Worm (Caenorhabditis elegans) whole organism, L2 larva: Measurements from ENCODE around the gene idpa-2.
A peak's percentile ranks its signal among the peaks of the same experiment; 100 is the strongest.

Source experiments
- C34F6.9 ChIP-seq: fragments of 150-350 bp; optimal IDR thresholded peaks from 2 replicates; lab custom pipeline; 2014; ENCODE audit warnings: missing biosample characterization, missing genetic modification characterization
- F13H6.1 ChIP-seq: sonication (generic microtip); optimal IDR thresholded peaks from 2 replicates; lab custom pipeline; 2016; ENCODE audit warnings: missing genetic modification characterization, missing compliant biosample characterization
- R02D3.7 ChIP-seq: fragments of 150-350 bp; optimal IDR thresholded peaks from 2 replicates; lab custom pipeline; 2014; ENCODE audit warnings: missing biosample characterization, missing genetic modification characterization
- Y55F3AM.14 ChIP-seq: fragments of 200-800 bp; sonication (Bioruptor generic); optimal IDR thresholded peaks from 2 replicates; lab custom pipeline; 2018; ENCODE audit warnings: mild to moderate bottlenecking, missing genetic modification characterization, missing compliant biosample characterization
- ZK546.5 ChIP-seq: sonication (generic microtip); optimal IDR thresholded peaks from 2 replicates; lab custom pipeline; 2017; ENCODE audit warnings: missing biosample characterization, missing genetic modification characterization
- alr-1 ChIP-seq: fragments of 150-350 bp; optimal IDR thresholded peaks from 2 replicates; lab custom pipeline; 2014; ENCODE audit warnings: missing biosample characterization, missing genetic modification characterization
- aly-2 ChIP-seq: fragments of 150-350 bp; optimal IDR thresholded peaks from 2 replicates; lab custom pipeline; 2014; ENCODE audit warnings: missing biosample characterization, missing genetic modification characterization
- ama-1 ChIP-seq: fragments of 150-350 bp; optimal IDR thresholded peaks from 2 replicates; lab custom pipeline; 2018; ENCODE audit warnings: inconsistent platforms
- blmp-1 ChIP-seq: sonication (generic microtip); optimal IDR thresholded peaks from 2 replicates; lab custom pipeline; 2017; ENCODE audit warnings: missing genetic modification characterization, mild to moderate bottlenecking, missing compliant biosample characterization, antibody characterized with exemption, moderate library complexity; ENCODE audit not compliant: insufficient read depth
- ceh-16 ChIP-seq: fragments of 150-350 bp; optimal IDR thresholded peaks from 2 replicates; lab custom pipeline; 2014; ENCODE audit warnings: missing biosample characterization, missing genetic modification characterization
- ceh-82 ChIP-seq: fragments of 150-350 bp; optimal IDR thresholded peaks from 2 replicates; lab custom pipeline; 2014; ENCODE audit warnings: missing biosample characterization, missing genetic modification characterization
- crh-2 ChIP-seq: sonication (generic microtip); optimal IDR thresholded peaks from 2 replicates; lab custom pipeline; 2017; ENCODE audit warnings: missing biosample characterization, missing genetic modification characterization
- dmd-4 ChIP-seq: sonication (generic microtip); optimal IDR thresholded peaks from 2 replicates; lab custom pipeline; 2017; ENCODE audit warnings: missing biosample characterization, missing genetic modification characterization
- egl-27 ChIP-seq: sonication (generic microtip); optimal IDR thresholded peaks from 3 replicates; lab custom pipeline; 2017; ENCODE audit warnings: missing biosample characterization, missing genetic modification reagents, missing genetic modification characterization
- elt-1 ChIP-seq: fragments of 150-350 bp; optimal IDR thresholded peaks from 2 replicates; lab custom pipeline; 2014; ENCODE audit warnings: missing biosample characterization, missing genetic modification characterization
- elt-3 ChIP-seq: sonication (generic microtip); optimal IDR thresholded peaks from 2 replicates; lab custom pipeline; 2017; ENCODE audit warnings: missing biosample characterization, missing genetic modification characterization
- fos-1 ChIP-seq: fragments of 150-350 bp; optimal IDR thresholded peaks from 2 replicates; lab custom pipeline; 2014; ENCODE audit warnings: missing biosample characterization, missing genetic modification characterization
- gmeb-1 ChIP-seq: fragments of 150-350 bp; optimal IDR thresholded peaks from 2 replicates; lab custom pipeline; 2014; ENCODE audit warnings: missing biosample characterization, missing genetic modification characterization
- lin-11 ChIP-seq: fragments of 150-350 bp; sonication (generic microtip); optimal IDR thresholded peaks from 2 replicates; lab custom pipeline; 2014; ENCODE audit warnings: missing biosample characterization, missing genetic modification characterization, inconsistent platforms, mixed read lengths
- lin-13 ChIP-seq: fragments of 150-350 bp; optimal IDR thresholded peaks from 2 replicates; lab custom pipeline; 2014; ENCODE audit warnings: missing biosample characterization, missing genetic modification reagents, missing genetic modification characterization
- lsy-2 ChIP-seq, 2 experiments: fragments of 150-350 bp in 1 of 2; sonication (generic microtip) in 1 of 2; optimal IDR thresholded peaks; 2 replicates each; lab custom pipeline; 2014 to 2017; ENCODE audit warnings: missing biosample characterization in 2 of 2, missing genetic modification characterization in 2 of 2
- mab-5 ChIP-seq: fragments of 150-350 bp; optimal IDR thresholded peaks from 2 replicates; lab custom pipeline; 2014; ENCODE audit warnings: missing biosample characterization, missing genetic modification characterization
- mbf-1 ChIP-seq: sonication (generic microtip); optimal IDR thresholded peaks from 2 replicates; lab custom pipeline; 2017; ENCODE audit warnings: missing biosample characterization, missing genetic modification characterization
- mdl-1 ChIP-seq, 2 experiments: fragments of 150-350 bp in 1 of 2; sonication (generic microtip) in 1 of 2; optimal IDR thresholded peaks; 2 replicates each; lab custom pipeline; 2017; ENCODE audit warnings: missing biosample characterization in 2 of 2, missing genetic modification characterization in 2 of 2
- nhr-11 ChIP-seq: fragments of 150-350 bp; optimal IDR thresholded peaks from 2 replicates; lab custom pipeline; 2014; ENCODE audit warnings: missing biosample characterization, missing genetic modification characterization
- nhr-12 ChIP-seq: fragments of 150-350 bp; optimal IDR thresholded peaks from 2 replicates; lab custom pipeline; 2014; ENCODE audit warnings: missing biosample characterization, missing genetic modification characterization
- nhr-129 ChIP-seq: fragments of 150-350 bp; optimal IDR thresholded peaks from 2 replicates; lab custom pipeline; 2014; ENCODE audit warnings: missing biosample characterization, missing genetic modification characterization
- nhr-21 ChIP-seq: fragments of 150-350 bp; optimal IDR thresholded peaks from 2 replicates; lab custom pipeline; 2014; ENCODE audit warnings: missing biosample characterization, missing genetic modification characterization
- nhr-23 ChIP-seq: fragments of 150-350 bp; optimal IDR thresholded peaks from 2 replicates; lab custom pipeline; 2014; ENCODE audit warnings: missing biosample characterization, missing genetic modification reagents, missing genetic modification characterization
- nhr-237 ChIP-seq: fragments of 150-350 bp; optimal IDR thresholded peaks from 2 replicates; lab custom pipeline; 2014; ENCODE audit warnings: missing biosample characterization, missing genetic modification characterization
- nhr-25 ChIP-seq: fragments of 150-350 bp; sonication (generic microtip); optimal IDR thresholded peaks from 3 replicates; lab custom pipeline; 2014; ENCODE audit warnings: missing biosample characterization, missing genetic modification characterization
- nhr-6 ChIP-seq: fragments of 150-350 bp; optimal IDR thresholded peaks from 2 replicates; lab custom pipeline; 2014; ENCODE audit warnings: missing biosample characterization, missing genetic modification characterization
- nhr-77 ChIP-seq: fragments of 150-350 bp; optimal IDR thresholded peaks from 2 replicates; lab custom pipeline; 2014; ENCODE audit warnings: missing biosample characterization, missing genetic modification characterization
- peb-1 ChIP-seq: fragments of 150-350 bp; optimal IDR thresholded peaks from 2 replicates; lab custom pipeline; 2014; ENCODE audit warnings: missing biosample characterization, missing genetic modification characterization
- sem-4 ChIP-seq: fragments of 150-350 bp; optimal IDR thresholded peaks from 2 replicates; lab custom pipeline; 2014; ENCODE audit warnings: missing biosample characterization, missing genetic modification reagents, missing genetic modification characterization
- skn-1 ChIP-seq: sonication (generic microtip); optimal IDR thresholded peaks from 2 replicates; lab custom pipeline; 2017; ENCODE audit warnings: missing biosample characterization, missing genetic modification characterization
- sma-3 ChIP-seq: sonication (generic microtip); optimal IDR thresholded peaks from 2 replicates; lab custom pipeline; 2016; ENCODE audit warnings: missing genetic modification reagents, missing genetic modification characterization, missing compliant biosample characterization
- sma-9 ChIP-seq, 2 experiments: fragments of 150-350 bp in 1 of 2; sonication (generic microtip) in 1 of 2; optimal IDR thresholded peaks; 2 replicates each; lab custom pipeline; 2014 to 2016; ENCODE audit warnings: missing genetic modification characterization in 2 of 2, mild to moderate bottlenecking in 1 of 2, missing biosample characterization in 1 of 2, missing compliant biosample characterization in 1 of 2, missing genetic modification reagents in 1 of 2, moderate library complexity in 1 of 2
- snpc-4 ChIP-seq: fragments of 150-350 bp; optimal IDR thresholded peaks from 2 replicates; lab custom pipeline; 2014; ENCODE audit warnings: missing biosample characterization, missing genetic modification characterization
- unc-39 ChIP-seq: fragments of 150-350 bp; optimal IDR thresholded peaks from 2 replicates; lab custom pipeline; 2014; ENCODE audit warnings: missing biosample characterization, missing genetic modification characterization
- unc-55 ChIP-seq: fragments of 150-350 bp; sonication (generic microtip); optimal IDR thresholded peaks from 3 replicates; lab custom pipeline; 2014; ENCODE audit warnings: missing biosample characterization, missing genetic modification reagents, missing genetic modification characterization
- unc-62 ChIP-seq: fragments of 150-350 bp; optimal IDR thresholded peaks from 2 replicates; lab custom pipeline; 2014; ENCODE audit warnings: missing biosample characterization, missing genetic modification reagents, missing genetic modification characterization
- zag-1 ChIP-seq: fragments of 150-350 bp; optimal IDR thresholded peaks from 2 replicates; lab custom pipeline; 2014; ENCODE audit warnings: missing biosample characterization, missing genetic modification characterization
- ztf-4 ChIP-seq: fragments of 150-350 bp; optimal IDR thresholded peaks from 2 replicates; lab custom pipeline; 2014; ENCODE audit warnings: missing biosample characterization, missing genetic modification characterization

Gene idpa-2

DNA sequence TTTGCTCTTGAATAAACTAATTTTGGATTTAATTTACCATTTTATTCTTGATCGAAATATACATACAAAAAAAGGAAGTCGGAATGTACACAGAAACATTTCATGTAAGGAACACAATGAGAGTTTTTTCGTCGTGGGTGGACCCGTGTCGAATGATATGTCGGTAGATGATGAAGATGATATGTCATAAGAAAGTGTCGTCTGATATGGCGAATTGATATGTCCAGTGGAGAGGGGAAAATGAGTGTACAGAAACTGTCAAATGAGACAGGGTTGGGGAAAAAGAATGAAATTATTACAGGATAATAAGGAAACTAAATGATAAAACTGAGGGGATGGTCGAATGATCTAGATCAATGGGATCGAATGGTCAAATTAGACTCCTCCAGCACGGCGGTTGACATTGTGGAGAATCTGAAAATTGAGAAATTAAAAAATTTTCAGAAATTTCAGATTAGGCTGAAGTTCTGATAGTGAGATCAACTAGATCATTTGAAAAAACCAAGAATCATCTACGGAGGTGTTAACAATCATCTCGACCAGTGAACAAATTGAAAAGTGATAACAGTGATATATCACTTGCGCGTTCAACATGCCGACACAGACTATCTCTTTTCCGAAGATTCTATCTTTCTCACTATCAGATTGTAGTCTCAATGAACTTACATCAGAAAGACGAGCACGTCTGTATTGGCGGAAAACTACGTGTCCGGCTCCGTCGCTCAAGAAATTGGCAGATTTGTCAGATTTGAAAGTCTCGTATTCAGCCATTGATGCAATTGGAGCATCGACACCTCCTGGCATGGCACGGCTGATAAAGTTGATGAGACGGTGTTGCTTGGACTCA is 27.8 kb upstream of the idpa-2 start:
- TF ChIP-seq nhr-237 (tag; lab: Kevin White, UChicago) (no peak), ztf-4 (tag; lab: Kevin White, UChicago) (peak; percentile 39), ZK546.5 (tag; lab: Kevin White, UChicago) (no peak), R02D3.7 (tag; lab: Kevin White, UChicago) (no peak), sma-3 (GFP tag; lab: Kevin White, UChicago) (peak; percentile 14), nhr-23 (tag; lab: Kevin White, UChicago) (no peak), nhr-25 (tag; lab: Kevin White, UChicago) (peak; percentile 49), fos-1 (tag; lab: Kevin White, UChicago) (peak; percentile 37), mab-5 (tag; lab: Kevin White, UChicago) (no peak), nhr-21 (tag; lab: Kevin White, UChicago) (peak; percentile 89), sem-4 (no peak), nhr-129 (tag; lab: Kevin White, UChicago) (peak; percentile 1), aly-2 (no peak), unc-62 (GFP tag; lab: Kevin White, UChicago) (no peak), snpc-4 (tag; lab: Kevin White, UChicago) (no peak), lin-11 (tag; lab: Kevin White, UChicago) (no peak), ama-1 (lab: Kevin White, UChicago) (peak; percentile 93), sma-9 (GFP tag; optimal IDR thresholded peaks at IDR 0.05; lab: Kevin White, UChicago) (peak; percentile 78), sma-9 (tag; optimal IDR thresholded peaks at IDR 0.05; lab: Kevin White, UChicago) (no peak), blmp-1 (tag; lab: Kevin White, UChicago) (peak; percentile 10)

DNA sequence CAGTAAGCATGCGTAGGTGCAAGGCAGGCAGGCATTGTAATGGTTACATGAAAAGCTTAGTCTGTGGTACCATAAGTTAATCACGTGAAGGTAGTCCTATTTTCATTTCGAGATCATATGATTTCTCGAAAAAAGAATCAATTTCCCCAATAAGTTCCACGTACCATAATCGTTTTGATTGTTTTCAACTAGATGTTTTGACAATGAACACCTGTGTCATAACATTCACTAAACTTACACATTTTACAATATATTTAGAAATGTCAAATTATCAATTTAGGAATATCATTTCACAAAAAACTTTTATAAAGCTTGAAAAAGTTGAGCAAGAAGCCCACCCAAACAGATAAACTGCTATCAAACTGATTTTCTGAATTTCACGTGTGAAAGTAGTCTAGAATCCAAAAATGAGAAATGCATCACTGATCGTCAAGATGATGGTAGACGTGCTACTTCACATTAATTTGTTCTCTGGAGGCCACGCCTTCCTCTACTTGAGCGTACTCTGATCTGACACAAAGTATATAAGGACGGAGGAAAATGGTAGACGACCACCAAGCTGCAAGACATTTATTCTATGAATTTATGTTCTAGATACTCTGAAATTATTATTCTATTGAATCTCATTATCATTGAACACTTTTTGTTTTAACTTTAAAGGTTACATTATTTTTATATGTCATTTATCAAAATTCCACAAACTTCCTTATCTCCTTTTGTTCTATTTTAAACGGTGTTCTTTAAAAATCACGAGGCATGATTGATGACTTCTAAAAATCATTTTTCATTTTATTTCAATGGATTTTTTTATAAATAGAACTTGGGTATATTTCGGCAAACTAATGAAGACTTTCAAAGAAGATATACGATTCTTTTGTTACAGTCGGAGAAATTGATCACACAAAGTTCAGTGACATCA is 26.7 kb upstream of the idpa-2 start, which contains the start of gene F46C5.10:
Gene F46C5.10 (minus strand): TSS at position 51 of the 919 bp plus-strand sequence.
- TF ChIP-seq ceh-16 (tag; lab: Kevin White, UChicago) (no peak), nhr-237 (tag; lab: Kevin White, UChicago) (no peak), sem-4 (no peak), egl-27 (tag; lab: Kevin White, UChicago) (no peak), nhr-77 (tag; lab: Kevin White, UChicago) (no peak), mab-5 (tag; lab: Kevin White, UChicago) (no peak), crh-2 (tag; lab: Kevin White, UChicago) (no peak), peb-1 (tag; lab: Kevin White, UChicago) (no peak), nhr-129 (tag; lab: Kevin White, UChicago) (no peak), nhr-12 (tag; lab: Kevin White, UChicago) (no peak), ZK546.5 (tag; lab: Kevin White, UChicago) (no peak), unc-55 (GFP tag; lab: Kevin White, UChicago) (no peak), mdl-1 (tag; optimal IDR thresholded peaks at IDR 0.05; lab: Kevin White, UChicago) (no peak), aly-2 (no peak), ztf-4 (tag; lab: Kevin White, UChicago) (no peak), nhr-23 (tag; lab: Kevin White, UChicago) (no peak), mbf-1 (tag; lab: Kevin White, UChicago) (no peak), nhr-25 (tag; lab: Kevin White, UChicago) (peak; percentile 84), elt-3 (no peak), C34F6.9 (tag; lab: Kevin White, UChicago) (no peak), fos-1 (tag; lab: Kevin White, UChicago) (no peak), Y55F3AM.14 (GFP tag; lab: Kevin White, UChicago) (no peak), R02D3.7 (tag; lab: Kevin White, UChicago) (no peak), ama-1 (lab: Kevin White, UChicago) (no peak), elt-1 (tag; lab: Kevin White, UChicago) (no peak), snpc-4 (tag; lab: Kevin White, UChicago) (no peak), sma-9 (GFP tag; optimal IDR thresholded peaks at IDR 0.05; lab: Kevin White, UChicago) (peak; percentile 40), sma-9 (tag; optimal IDR thresholded peaks at IDR 0.05; lab: Kevin White, UChicago) (no peak), lsy-2 (tag; optimal IDR thresholded peaks at IDR 0.05; lab: Kevin White, UChicago) (peak in 1 of 2 experiments; percentile 38), skn-1 (tag; lab: Kevin White, UChicago) (no peak), nhr-11 (tag; lab: Kevin White, UChicago) (no peak), sma-3 (GFP tag; lab: Kevin White, UChicago) (peak; percentile 8), gmeb-1 (tag; lab: Kevin White, UChicago) (no peak), ceh-82 (no peak), alr-1 (tag; lab: Kevin White, UChicago) (no peak), nhr-21 (tag; lab: Kevin White, UChicago) (peak; percentile 67), zag-1 (tag; lab: Kevin White, UChicago) (no peak), dmd-4 (tag; lab: Kevin White, UChicago) (no peak), F13H6.1 (tag; lab: Kevin White, UChicago) (no peak), unc-62 (GFP tag; lab: Kevin White, UChicago) (no peak), nhr-6 (no peak), lin-13 (GFP tag; lab: Kevin White, UChicago) (peak; percentile 14), unc-39 (tag; lab: Kevin White, UChicago) (no peak)
